Fruit fly (Drosophila melanogaster) whole organism, adult: ENCODE data around the gene CG33552.

Experiments used
- CG11617 ChIP-seq: fragments of 200-800 bp; sonication (Bioruptor generic); optimal IDR thresholded peaks from 2 replicates; lab custom pipeline; 2017; ENCODE audit warnings: mild to moderate bottlenecking, missing biosample characterization, missing genetic modification reagents, missing genetic modification characterization
- CG14711 ChIP-seq: fragments of 200-800 bp; sonication (Bioruptor generic); optimal IDR thresholded peaks from 2 replicates; lab custom pipeline; 2018; ENCODE audit warnings: missing biosample characterization, mild to moderate bottlenecking, missing genetic modification characterization, moderate library complexity
- CG5204 ChIP-seq: fragments of 200-800 bp; sonication (Bioruptor generic); optimal IDR thresholded peaks from 2 replicates; lab custom pipeline; 2016; ENCODE audit warnings: missing biosample characterization, missing genetic modification characterization
- CG7045 ChIP-seq: fragments of 200-800 bp; sonication (Bioruptor generic); optimal IDR thresholded peaks from 2 replicates; lab custom pipeline; 2017; ENCODE audit warnings: missing biosample characterization, mild to moderate bottlenecking, missing genetic modification characterization
- kay ChIP-seq: fragments of 200-800 bp; sonication (Bioruptor generic); peaks from one replicate; lab custom pipeline; 2016; ENCODE audit warnings: missing biosample characterization, missing genetic modification characterization, borderline replicate concordance
- toe ChIP-seq: fragments of 200-800 bp; sonication (Bioruptor generic); optimal IDR thresholded peaks from 2 replicates; lab custom pipeline; 2016; ENCODE audit warnings: missing biosample characterization, missing genetic modification characterization

- no peak for TF ChIP-seq CG5204
- no peak for TF ChIP-seq CG7045
- no peak for TF ChIP-seq CG11617 (GFP tag; lab: Kevin White, UChicago)
- TF ChIP-seq toe (GFP tag; lab: Kevin White, UChicago), result no peak
- no peak for TF ChIP-seq kay (GFP tag; lab: Kevin White, UChicago)
- TF ChIP-seq CG14711, result no peak
These were observed 49.5 kb downstream of the CG33552 start, which contains the start of gene Prosbeta4 for dm6 chr2L:16731799-16732198.
